Fruit fly (Drosophila melanogaster) whole organism, embryonic: Measurements from ENCODE around the gene pck.
A peak's percentile ranks its signal among the peaks of the same experiment; 100 is the strongest.

Experiments
- B-H1 ChIP-seq: fragments of 200-800 bp; sonication (Bioruptor generic); IDR thresholded peaks from 3 replicates; pipeline ENCODE4 v1.3.6; 2022; ENCODE audit warnings: missing biosample characterization, missing genetic modification characterization
- CG14441 ChIP-seq: fragments of 200-800 bp; sonication (Bioruptor generic); IDR thresholded peaks from 2 replicates; pipeline ENCODE4 v1.3.6; 2022; ENCODE audit warnings: missing biosample characterization, missing genetic modification characterization
- CG1529 ChIP-seq: fragments of 200-800 bp; sonication (Bioruptor generic); optimal IDR thresholded peaks from 3 replicates; lab custom pipeline; 2018; ENCODE audit warnings: missing biosample characterization, missing genetic modification characterization
- CG15479 ChIP-seq: fragments of 200-800 bp; sonication (Bioruptor generic); optimal IDR thresholded peaks from 3 replicates; lab custom pipeline; 2019; ENCODE audit warnings: missing biosample characterization, mild to moderate bottlenecking, missing genetic modification characterization, moderate library complexity
- CG16813 ChIP-seq: fragments of 200-800 bp; sonication (Bioruptor generic); IDR thresholded peaks from 3 replicates; pipeline ENCODE4 v1.3.6; 2022; ENCODE audit warnings: missing biosample characterization, missing genetic modification characterization; ENCODE audit not compliant: partially characterized antibody
- CG16815 ChIP-seq: fragments of 200-800 bp; sonication (Bioruptor generic); optimal IDR thresholded peaks from 3 replicates; lab custom pipeline; 2017; ENCODE audit warnings: missing biosample characterization, mild to moderate bottlenecking, missing genetic modification characterization
- CG2712 ChIP-seq: fragments of 200-800 bp; optimal IDR thresholded peaks from 3 replicates; lab custom pipeline; 2019; ENCODE audit warnings: missing biosample characterization, mild to moderate bottlenecking, missing genetic modification characterization, moderate library complexity
- CG32767 ChIP-seq: fragments of 200-800 bp; sonication (Bioruptor generic); IDR thresholded peaks from 2 replicates; pipeline ENCODE4 v1.3.6; 2022; ENCODE audit warnings: missing biosample characterization, missing genetic modification characterization
- CG34224 ChIP-seq: fragments of 200-800 bp; sonication (Bioruptor generic); IDR thresholded peaks from 3 replicates; pipeline ENCODE4 v1.3.6; 2022; ENCODE audit warnings: missing biosample characterization, missing genetic modification characterization; ENCODE audit not compliant: partially characterized antibody
- CG43689 ChIP-seq: fragments of 200-800 bp; sonication (Bioruptor generic); IDR thresholded peaks from 2 replicates; pipeline ENCODE4 v1.3.6; 2022; ENCODE audit warnings: missing biosample characterization, missing genetic modification characterization
- CG4424 ChIP-seq: fragments of 200-800 bp; sonication (Bioruptor generic); optimal IDR thresholded peaks from 3 replicates; lab custom pipeline; 2016; ENCODE audit warnings: missing biosample characterization, missing genetic modification characterization
- CG6765 ChIP-seq: fragments of 200-800 bp; sonication (Bioruptor generic); optimal IDR thresholded peaks from 3 replicates; lab custom pipeline; 2017; ENCODE audit warnings: missing biosample characterization, mild to moderate bottlenecking, missing genetic modification characterization
- CG8924 ChIP-seq: fragments of 200-800 bp; optimal IDR thresholded peaks from 3 replicates; lab custom pipeline; 2019; ENCODE audit warnings: missing biosample characterization, mild to moderate bottlenecking, missing genetic modification characterization, moderate library complexity
- CG9437 ChIP-seq: fragments of 200-800 bp; sonication (Bioruptor generic); optimal IDR thresholded peaks from 2 replicates; lab custom pipeline; 2018; ENCODE audit warnings: missing biosample characterization, mild to moderate bottlenecking, missing genetic modification characterization
- CG9609 ChIP-seq: fragments of 200-800 bp; sonication (Bioruptor generic); optimal IDR thresholded peaks from 3 replicates; lab custom pipeline; 2016; ENCODE audit warnings: missing biosample characterization, missing genetic modification characterization
- CG9876 ChIP-seq: fragments of 200-800 bp; sonication (Bioruptor generic); optimal IDR thresholded peaks from 2 replicates; lab custom pipeline; 2016; ENCODE audit warnings: missing biosample characterization, missing genetic modification characterization
- CkIIα-i1 ChIP-seq: fragments of 200-800 bp; sonication (Bioruptor generic); IDR thresholded peaks from 2 replicates; pipeline ENCODE4 v1.3.6; 2022; ENCODE audit warnings: missing biosample characterization, missing genetic modification characterization
- Dbx ChIP-seq: fragments of 200-800 bp; sonication (Bioruptor generic); IDR thresholded peaks from 3 replicates; pipeline ENCODE4 v1.3.6; 2022; ENCODE audit warnings: missing biosample characterization, missing genetic modification characterization
- Deaf1 ChIP-seq: fragments of 200-800 bp; optimal IDR thresholded peaks from 3 replicates; lab custom pipeline; 2019; ENCODE audit warnings: missing biosample characterization, mild to moderate bottlenecking, missing genetic modification characterization, moderate library complexity
- Doc2 ChIP-seq: fragments of 200-800 bp; sonication (Bioruptor generic); IDR thresholded peaks from 2 replicates; pipeline ENCODE4 v1.3.6; 2022; ENCODE audit warnings: missing biosample characterization, missing genetic modification characterization
- Ets97D ChIP-seq: fragments of 200-800 bp; sonication (Bioruptor generic); optimal IDR thresholded peaks from 3 replicates; lab custom pipeline; 2016; ENCODE audit warnings: missing biosample characterization, missing genetic modification characterization
- Hand ChIP-seq: fragments of 200-800 bp; sonication (Bioruptor generic); optimal IDR thresholded peaks from 2 replicates; lab custom pipeline; 2017; ENCODE audit warnings: mild to moderate bottlenecking, missing biosample characterization, missing genetic modification reagents, missing genetic modification characterization
- HmgZ ChIP-seq: fragments of 200-800 bp; sonication (Bioruptor generic); optimal IDR thresholded peaks from 2 replicates; lab custom pipeline; 2018; ENCODE audit warnings: missing biosample characterization, mild to moderate bottlenecking, missing genetic modification characterization
- MESR4 ChIP-seq: fragments of 200-800 bp; sonication (Bioruptor generic); optimal IDR thresholded peaks from 2 replicates; lab custom pipeline; 2018; ENCODE audit warnings: missing biosample characterization, mild to moderate bottlenecking, missing genetic modification characterization, moderate library complexity
- Mrtf ChIP-seq: fragments of 200-800 bp; sonication (Bioruptor generic); IDR thresholded peaks from 3 replicates; pipeline ENCODE4 v1.3.6; 2022; ENCODE audit warnings: missing biosample characterization, missing genetic modification characterization
- Poxn ChIP-seq: fragments of 200-800 bp; sonication (Bioruptor generic); IDR thresholded peaks from 2 replicates; pipeline ENCODE4 v1.3.6; 2022; ENCODE audit warnings: missing biosample characterization, missing genetic modification characterization
- Rx ChIP-seq: fragments of 200-800 bp; sonication (Bioruptor generic); IDR thresholded peaks from 2 replicates; pipeline ENCODE4 v1.3.6; 2022; ENCODE audit warnings: missing biosample characterization, missing genetic modification characterization
- Sry-β ChIP-seq: fragments of 200-800 bp; sonication (Bioruptor generic); optimal IDR thresholded peaks from 2 replicates; lab custom pipeline; 2018; ENCODE audit warnings: missing biosample characterization, mild to moderate bottlenecking, missing genetic modification characterization, moderate library complexity
- ac ChIP-seq: fragments of 200-800 bp; sonication (Bioruptor generic); optimal IDR thresholded peaks from 3 replicates; lab custom pipeline; 2017; ENCODE audit warnings: missing biosample characterization, mild to moderate bottlenecking, missing genetic modification characterization
- amos ChIP-seq: fragments of 200-800 bp; sonication (Bioruptor generic); IDR thresholded peaks from 2 replicates; pipeline ENCODE4 v1.3.6; 2022; ENCODE audit warnings: missing biosample characterization, missing genetic modification characterization; ENCODE audit not compliant: partially characterized antibody
- aop ChIP-seq: fragments of 200-800 bp; sonication (Bioruptor generic); IDR thresholded peaks from 2 replicates; pipeline ENCODE4 v1.3.6; 2022; ENCODE audit warnings: missing biosample characterization, missing genetic modification characterization
- bsh ChIP-seq, 2 experiments: fragments of 200-800 bp; sonication (Bioruptor generic); optimal IDR thresholded peaks; 2 replicates each; lab custom pipeline; 2017 to 2018; ENCODE audit warnings: mild to moderate bottlenecking in 2 of 2, missing biosample characterization in 2 of 2, missing genetic modification characterization in 2 of 2, moderate library complexity in 1 of 2
- cad ChIP-seq: fragments of >200 bp; optimal IDR thresholded peaks from 2 replicates; lab custom pipeline; 2017; ENCODE audit warnings: missing biosample characterization, missing genetic modification characterization
- cg ChIP-seq: fragments of 200-800 bp; sonication (Bioruptor generic); optimal IDR thresholded peaks from 3 replicates; lab custom pipeline; 2019; ENCODE audit warnings: missing biosample characterization, mild to moderate bottlenecking, missing genetic modification characterization, moderate library complexity
- chm ChIP-seq: fragments of 200-800 bp; sonication (Bioruptor generic); IDR thresholded peaks from 2 replicates; pipeline ENCODE4 v1.3.6; 2022; ENCODE audit warnings: missing biosample characterization, missing genetic modification characterization
- ind ChIP-seq: fragments of 200-800 bp; sonication (Bioruptor generic); optimal IDR thresholded peaks from 3 replicates; lab custom pipeline; 2016; ENCODE audit warnings: missing biosample characterization, missing genetic modification characterization
- inv ChIP-seq: fragments of 200-800 bp; sonication (Bioruptor generic); IDR thresholded peaks from 2 replicates; pipeline ENCODE4 v1.3.6; 2022; ENCODE audit warnings: missing biosample characterization, missing genetic modification characterization; ENCODE audit not compliant: partially characterized antibody
- jing ChIP-seq: fragments of 200-800 bp; sonication (Bioruptor generic); optimal IDR thresholded peaks from 2 replicates; lab custom pipeline; 2018; ENCODE audit warnings: missing biosample characterization, mild to moderate bottlenecking, missing genetic modification characterization
- lov ChIP-seq, 2 experiments: fragments of 200-800 bp in 1 of 2; fragments of >200 bp in 1 of 2; sonication (Bioruptor generic) in 1 of 2; IDR thresholded peaks in 1 of 2; optimal IDR thresholded peaks in 1 of 2; 2 replicates in 1 of 2; 3 replicates in 1 of 2; pipeline versions ENCODE4 v1.3.6 to Lab custom; 2017 to 2022; ENCODE audit warnings: missing biosample characterization in 1 of 2, missing genetic modification characterization in 1 of 2
- luna ChIP-seq: fragments of 200-800 bp; sonication (Bioruptor generic); optimal IDR thresholded peaks from 2 replicates; lab custom pipeline; 2016; ENCODE audit warnings: missing biosample characterization, missing genetic modification characterization
- pzg ChIP-seq: fragments of 200-800 bp; sonication (Bioruptor generic); optimal IDR thresholded peaks from 3 replicates; lab custom pipeline; 2018; ENCODE audit warnings: missing biosample characterization, mild to moderate bottlenecking, missing genetic modification characterization, moderate library complexity
- run ChIP-seq: fragments of 200-800 bp; sonication (Bioruptor generic); optimal IDR thresholded peaks from 3 replicates; lab custom pipeline; 2018; ENCODE audit warnings: missing biosample characterization, mild to moderate bottlenecking, missing genetic modification characterization
- sc ChIP-seq, 3 experiments: fragments of >200 bp in 2 of 3; fragments of 200-800 bp in 1 of 3; sonication (Bioruptor generic) in 1 of 3; optimal IDR thresholded peaks; 2 replicates in 2 of 3; 3 replicates in 1 of 3; lab custom pipeline; 2017; ENCODE audit warnings: mild to moderate bottlenecking in 1 of 3, missing biosample characterization in 1 of 3, missing genetic modification characterization in 1 of 3, missing genetic modification reagents in 1 of 3
- scrt ChIP-seq: fragments of 200-800 bp; sonication (Bioruptor generic); optimal IDR thresholded peaks from 2 replicates; lab custom pipeline; 2018; ENCODE audit warnings: missing biosample characterization, mild to moderate bottlenecking, missing genetic modification characterization, moderate library complexity
- sens ChIP-seq: fragments of 200-800 bp; sonication (Bioruptor generic); peaks from one replicate; lab custom pipeline; 2016; ENCODE audit warnings: missing biosample characterization, missing genetic modification characterization
- unpg ChIP-seq: fragments of 200-800 bp; sonication (Bioruptor generic); optimal IDR thresholded peaks from 3 replicates; lab custom pipeline; 2018; ENCODE audit warnings: missing biosample characterization, mild to moderate bottlenecking, missing genetic modification characterization, moderate library complexity
- vvl ChIP-seq: fragments of 200-800 bp; sonication (Bioruptor generic); IDR thresholded peaks from 2 replicates; pipeline ENCODE4 v1.3.6; 2022; ENCODE audit warnings: missing biosample characterization, missing genetic modification characterization
- zen ChIP-seq: fragments of 200-800 bp; sonication (Bioruptor generic); optimal IDR thresholded peaks from 3 replicates; lab custom pipeline; 2018; ENCODE audit warnings: missing biosample characterization, mild to moderate bottlenecking, missing genetic modification characterization, moderate library complexity
- zen2 ChIP-seq: fragments of 200-800 bp; sonication (Bioruptor generic); IDR thresholded peaks from 3 replicates; pipeline ENCODE4 v1.3.6; 2022; ENCODE audit warnings: missing biosample characterization, missing genetic modification characterization; ENCODE audit not compliant: partially characterized antibody
- zfh1 ChIP-seq: fragments of 200-800 bp; sonication (Bioruptor generic); IDR thresholded peaks from 3 replicates; pipeline ENCODE4 v1.3.6; 2022; ENCODE audit warnings: missing biosample characterization, missing genetic modification characterization

Gene pck

dm6 chrX:1476848-1477247 is 6.4 kb downstream of the pck start, which contains the start of the genes Rab27 and mei-38 (continued):
- TF ChIP-seq ind: no peak
- no peak for TF ChIP-seq jing
- no peak for TF ChIP-seq run (tag; lab: Kevin White, UChicago)
- TF ChIP-seq CG16815: no peak
- peak; percentile 73 for TF ChIP-seq CG16813
- TF ChIP-seq CG9876 (GFP tag; lab: Kevin White, UChicago): no peak
- TF ChIP-seq Rx (GFP tag; lab: Robert Waterston, UW): no peak
- TF ChIP-seq Deaf1 (tag; lab: Kevin White, UChicago): no peak
- TF ChIP-seq unpg (GFP tag; lab: Kevin White, UChicago): no peak
- TF ChIP-seq sens (GFP tag; lab: Kevin White, UChicago): peak; percentile 65
- no peak for TF ChIP-seq Hand (GFP tag; lab: Kevin White, UChicago)
- TF ChIP-seq MESR4 (GFP tag; lab: Kevin White, UChicago): no peak
- no peak for TF ChIP-seq Doc2 (GFP tag; lab: Robert Waterston, UW)
- no peak for TF ChIP-seq aop
- TF ChIP-seq zen2 (GFP tag; lab: Robert Waterston, UW): peak; percentile 57; the same call in 1 of the 3 replicates
- no peak for TF ChIP-seq cad (GFP tag; lab: Kevin White, UChicago)
- TF ChIP-seq Mrtf (GFP tag; lab: Robert Waterston, UW): no peak
- no peak for TF ChIP-seq CG6765 (GFP tag; lab: Kevin White, UChicago)
- TF ChIP-seq CG32767 (GFP tag; lab: Robert Waterston, UW): 0 out of 2 replicates have a peak, but pooled peaks have one; percentile 27
- TF ChIP-seq CG34224 (GFP tag; lab: Robert Waterston, UW): peak; percentile 68
- peak; percentile 53 for TF ChIP-seq zen
- peak; percentile 70 for TF ChIP-seq pzg (GFP tag; lab: Kevin White, UChicago)
- TF ChIP-seq CkIIα-i1 (GFP tag; lab: Robert Waterston, UW): no peak
- 0 out of 3 replicates have a peak, but pooled peaks have one; percentile 14 for TF ChIP-seq Dbx
- peak; percentile 7 for TF ChIP-seq CG4424 (GFP tag; lab: Kevin White, UChicago)
- peak; percentile 33 for TF ChIP-seq HmgZ (tag; lab: Kevin White, UChicago)
- no peak for TF ChIP-seq sc (optimal IDR thresholded peaks at IDR 0.05; lab: Kevin White, UChicago)
- no peak for TF ChIP-seq sc (GFP tag; optimal IDR thresholded peaks at IDR 0.05; lab: Kevin White, UChicago)
- no peak for TF ChIP-seq CG8924 (tag; lab: Kevin White, UChicago)
- TF ChIP-seq CG15479 (GFP tag; lab: Kevin White, UChicago): no peak
- TF ChIP-seq Ets97D (GFP tag; lab: Kevin White, UChicago): peak; percentile 54
- TF ChIP-seq CG2712 (tag; lab: Kevin White, UChicago): no peak
- no peak for TF ChIP-seq CG9437 (GFP tag; lab: Kevin White, UChicago)
- TF ChIP-seq cg: no peak
- TF ChIP-seq zfh1 (GFP tag; lab: Robert Waterston, UW): no peak
- no peak for TF ChIP-seq scrt (GFP tag; lab: Kevin White, UChicago)
- no peak for TF ChIP-seq ac
- peak; percentile 60; the same call in 1 of the 2 replicates for TF ChIP-seq inv (GFP tag; lab: Robert Waterston, UW)
- peak; percentile 57 for TF ChIP-seq vvl (GFP tag; lab: Robert Waterston, UW)
- no peak for TF ChIP-seq Poxn (GFP tag; lab: Robert Waterston, UW)
- TF ChIP-seq bsh (GFP tag; optimal IDR thresholded peaks at IDR 0.05; lab: Kevin White, UChicago): no peak
- no peak for TF ChIP-seq Sry-β (GFP tag; lab: Kevin White, UChicago)
- no peak for TF ChIP-seq chm (GFP tag; lab: Robert Waterston, UW)
- peak; percentile 42 for TF ChIP-seq CG9609 (GFP tag; lab: Kevin White, UChicago)
- TF ChIP-seq CG1529 (GFP tag; lab: Kevin White, UChicago): no peak
- no peak for TF ChIP-seq B-H1 (GFP tag; lab: Robert Waterston, UW)
- TF ChIP-seq CG43689 (GFP tag; lab: Robert Waterston, UW): no peak
- no peak for TF ChIP-seq luna (GFP tag; lab: Kevin White, UChicago)
- peak; percentile 82 for TF ChIP-seq amos (GFP tag; lab: Robert Waterston, UW)
- no peak for TF ChIP-seq lov (optimal IDR thresholded peaks at IDR 0.05; lab: Kevin White, UChicago)
- TF ChIP-seq lov (GFP tag; IDR thresholded peaks at IDR 0.05; lab: Robert Waterston, UW): no peak
- no peak for TF ChIP-seq CG14441 (GFP tag; lab: Robert Waterston, UW)
